Worm (Caenorhabditis elegans) whole organism, L2 larva: ENCODE data around the gene nfyb-1.

Experiments used
- C34F6.9 ChIP-seq: fragments of 150-350 bp; optimal IDR thresholded peaks from 2 replicates; lab custom pipeline; 2014; ENCODE audit warnings: missing biosample characterization, missing genetic modification characterization
- F13H6.1 ChIP-seq: sonication (generic microtip); optimal IDR thresholded peaks from 2 replicates; lab custom pipeline; 2016; ENCODE audit warnings: missing genetic modification characterization, missing compliant biosample characterization
- R02D3.7 ChIP-seq: fragments of 150-350 bp; optimal IDR thresholded peaks from 2 replicates; lab custom pipeline; 2014; ENCODE audit warnings: missing biosample characterization, missing genetic modification characterization
- alr-1 ChIP-seq: fragments of 150-350 bp; optimal IDR thresholded peaks from 2 replicates; lab custom pipeline; 2014; ENCODE audit warnings: missing biosample characterization, missing genetic modification characterization
- ama-1 ChIP-seq: fragments of 150-350 bp; optimal IDR thresholded peaks from 2 replicates; lab custom pipeline; 2018; ENCODE audit warnings: inconsistent platforms
- ceh-16 ChIP-seq: fragments of 150-350 bp; optimal IDR thresholded peaks from 2 replicates; lab custom pipeline; 2014; ENCODE audit warnings: missing biosample characterization, missing genetic modification characterization
- ceh-82 ChIP-seq: fragments of 150-350 bp; optimal IDR thresholded peaks from 2 replicates; lab custom pipeline; 2014; ENCODE audit warnings: missing biosample characterization, missing genetic modification characterization
- crh-2 ChIP-seq: sonication (generic microtip); optimal IDR thresholded peaks from 2 replicates; lab custom pipeline; 2017; ENCODE audit warnings: missing biosample characterization, missing genetic modification characterization
- elt-1 ChIP-seq: fragments of 150-350 bp; optimal IDR thresholded peaks from 2 replicates; lab custom pipeline; 2014; ENCODE audit warnings: missing biosample characterization, missing genetic modification characterization
- fos-1 ChIP-seq: fragments of 150-350 bp; optimal IDR thresholded peaks from 2 replicates; lab custom pipeline; 2014; ENCODE audit warnings: missing biosample characterization, missing genetic modification characterization
- gmeb-1 ChIP-seq: fragments of 150-350 bp; optimal IDR thresholded peaks from 2 replicates; lab custom pipeline; 2014; ENCODE audit warnings: missing biosample characterization, missing genetic modification characterization
- lin-11 ChIP-seq: fragments of 150-350 bp; sonication (generic microtip); optimal IDR thresholded peaks from 2 replicates; lab custom pipeline; 2014; ENCODE audit warnings: missing biosample characterization, missing genetic modification characterization, inconsistent platforms, mixed read lengths
- lin-13 ChIP-seq: fragments of 150-350 bp; optimal IDR thresholded peaks from 2 replicates; lab custom pipeline; 2014; ENCODE audit warnings: missing biosample characterization, missing genetic modification reagents, missing genetic modification characterization
- lin-39 ChIP-seq: fragments of 150-350 bp; optimal IDR thresholded peaks from 2 replicates; lab custom pipeline; 2014; ENCODE audit warnings: missing biosample characterization, missing genetic modification reagents, missing genetic modification characterization
- lsy-2 ChIP-seq, 2 experiments: fragments of 150-350 bp in 1 of 2; sonication (generic microtip) in 1 of 2; optimal IDR thresholded peaks; 2 replicates each; lab custom pipeline; 2014 to 2017; ENCODE audit warnings: missing biosample characterization in 2 of 2, missing genetic modification characterization in 2 of 2
- mab-5 ChIP-seq: fragments of 150-350 bp; optimal IDR thresholded peaks from 2 replicates; lab custom pipeline; 2014; ENCODE audit warnings: missing biosample characterization, missing genetic modification characterization
- mbf-1 ChIP-seq: sonication (generic microtip); optimal IDR thresholded peaks from 2 replicates; lab custom pipeline; 2017; ENCODE audit warnings: missing biosample characterization, missing genetic modification characterization
- mdl-1 ChIP-seq, 2 experiments: fragments of 150-350 bp in 1 of 2; sonication (generic microtip) in 1 of 2; optimal IDR thresholded peaks; 2 replicates each; lab custom pipeline; 2017; ENCODE audit warnings: missing biosample characterization in 2 of 2, missing genetic modification characterization in 2 of 2
- nhr-10 ChIP-seq: sonication (generic microtip); optimal IDR thresholded peaks from 2 replicates; lab custom pipeline; 2017; ENCODE audit warnings: missing biosample characterization, missing genetic modification characterization
- nhr-11 ChIP-seq: fragments of 150-350 bp; optimal IDR thresholded peaks from 2 replicates; lab custom pipeline; 2014; ENCODE audit warnings: missing biosample characterization, missing genetic modification characterization
- nhr-129 ChIP-seq: fragments of 150-350 bp; optimal IDR thresholded peaks from 2 replicates; lab custom pipeline; 2014; ENCODE audit warnings: missing biosample characterization, missing genetic modification characterization
- nhr-21 ChIP-seq: fragments of 150-350 bp; optimal IDR thresholded peaks from 2 replicates; lab custom pipeline; 2014; ENCODE audit warnings: missing biosample characterization, missing genetic modification characterization
- nhr-25 ChIP-seq: fragments of 150-350 bp; sonication (generic microtip); optimal IDR thresholded peaks from 3 replicates; lab custom pipeline; 2014; ENCODE audit warnings: missing biosample characterization, missing genetic modification characterization
- nhr-6 ChIP-seq: fragments of 150-350 bp; optimal IDR thresholded peaks from 2 replicates; lab custom pipeline; 2014; ENCODE audit warnings: missing biosample characterization, missing genetic modification characterization
- sma-3 ChIP-seq: sonication (generic microtip); optimal IDR thresholded peaks from 2 replicates; lab custom pipeline; 2016; ENCODE audit warnings: missing genetic modification reagents, missing genetic modification characterization, missing compliant biosample characterization
- snpc-4 ChIP-seq: fragments of 150-350 bp; optimal IDR thresholded peaks from 2 replicates; lab custom pipeline; 2014; ENCODE audit warnings: missing biosample characterization, missing genetic modification characterization
- unc-55 ChIP-seq: fragments of 150-350 bp; sonication (generic microtip); optimal IDR thresholded peaks from 3 replicates; lab custom pipeline; 2014; ENCODE audit warnings: missing biosample characterization, missing genetic modification reagents, missing genetic modification characterization
- unc-62 ChIP-seq: fragments of 150-350 bp; optimal IDR thresholded peaks from 2 replicates; lab custom pipeline; 2014; ENCODE audit warnings: missing biosample characterization, missing genetic modification reagents, missing genetic modification characterization
- ztf-1 ChIP-seq: fragments of 200-800 bp; sonication (Bioruptor generic); conservative IDR thresholded peaks from 2 replicates; pipeline ENCODE4 v1.3.6; 2022; ENCODE audit warnings: missing genetic modification characterization, missing compliant biosample characterization
- ztf-11 ChIP-seq: sonication (generic microtip); optimal IDR thresholded peaks from 2 replicates; lab custom pipeline; 2017; ENCODE audit warnings: missing biosample characterization, missing genetic modification characterization

nfyb-1 gene

DNA sequence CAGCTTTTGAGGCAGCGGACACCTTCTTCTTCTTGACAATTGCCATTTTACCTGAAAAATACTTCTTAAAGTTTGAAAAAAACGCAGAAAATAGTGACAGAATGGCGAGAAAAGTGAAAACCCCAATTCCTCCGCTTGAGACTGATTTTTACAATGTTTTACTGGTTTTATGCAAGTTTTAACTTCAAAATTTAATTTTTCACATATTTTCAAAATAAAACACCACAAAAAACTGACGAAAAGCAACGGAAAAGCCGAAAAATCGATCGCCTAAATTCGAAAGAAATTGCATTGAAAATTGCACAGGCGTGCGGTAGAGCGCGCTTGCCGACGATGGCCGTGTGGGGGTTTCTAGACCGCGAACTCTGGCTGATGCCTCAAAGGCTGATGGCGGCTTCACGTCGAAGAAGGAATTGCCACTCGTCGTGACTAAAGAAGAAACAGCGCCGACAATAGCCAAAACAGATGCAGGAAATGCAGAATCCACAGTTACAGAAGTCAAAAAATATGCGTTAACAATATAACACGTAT lies 8.8 kb upstream of the nfyb-1 start, which contains the start of gene nsun-1:
nsun-1 (minus strand) TSS at position 51 of the 531 bp plus-strand sequence.
- TF ChIP-seq gmeb-1 (tag; lab: Kevin White, UChicago) (peak; percentile 41), nhr-129 (peak; percentile 46), lin-13 (GFP tag; lab: Kevin White, UChicago) (peak; percentile 32), unc-55 (GFP tag; lab: Kevin White, UChicago) (peak; percentile 75), fos-1 (tag; lab: Kevin White, UChicago) (peak; percentile 34), F13H6.1 (tag; lab: Kevin White, UChicago) (peak; percentile 35), lin-11 (tag; lab: Kevin White, UChicago) (peak; percentile 25), nhr-21 (tag; lab: Kevin White, UChicago) (no peak), C34F6.9 (peak; percentile 70), sma-3 (GFP tag; lab: Kevin White, UChicago) (peak; percentile 27), ceh-16 (tag; lab: Kevin White, UChicago) (no peak), snpc-4 (tag; lab: Kevin White, UChicago) (no peak), lsy-2 (tag; optimal IDR thresholded peaks at IDR 0.05; lab: Kevin White, UChicago) (peak in 1 of 2 experiments; percentile 55)

DNA sequence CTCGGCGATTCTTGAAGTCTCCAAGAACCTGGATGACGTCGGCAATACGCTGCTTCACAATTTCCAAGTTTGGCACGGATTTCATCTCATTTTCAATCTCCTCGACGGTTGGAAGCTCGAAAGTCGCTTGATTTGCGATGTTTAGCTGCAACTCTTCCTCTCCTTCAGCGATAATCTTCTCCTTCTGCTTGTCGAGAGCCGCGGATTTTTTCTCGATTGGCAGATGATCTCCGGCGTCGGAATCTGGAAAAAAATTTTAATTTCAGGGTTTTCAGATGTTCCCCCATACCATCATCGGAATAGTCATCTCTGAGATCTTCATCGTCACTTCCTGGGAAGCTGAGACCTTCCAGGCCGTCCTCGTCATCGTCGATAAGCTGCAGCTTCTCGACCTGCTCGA lies 8.1 kb upstream of the nfyb-1 start:
- no peak for TF ChIP-seq gmeb-1 (tag; lab: Kevin White, UChicago)

DNA sequence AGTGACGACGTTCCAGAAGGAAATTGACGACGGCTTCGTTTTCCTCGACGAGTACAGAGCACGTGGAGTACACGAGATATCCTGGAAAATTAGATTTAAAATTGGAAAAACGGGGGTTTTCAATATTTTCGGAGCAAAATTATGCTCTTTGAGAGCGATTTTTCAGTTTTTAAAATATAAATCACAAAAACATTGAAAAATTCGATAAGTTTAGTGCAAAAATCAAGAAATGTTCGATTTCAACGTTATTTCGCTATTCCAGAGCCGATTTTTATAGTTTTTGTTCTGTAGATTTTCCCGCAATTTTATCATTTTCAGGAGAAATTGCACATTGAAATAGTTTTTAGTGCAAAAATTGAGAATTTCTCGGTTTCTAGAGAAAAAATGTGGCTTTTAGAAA lies 6.0 kb upstream of the nfyb-1 start, which contains the start of gene W07E6.5:
W07E6.5 (plus strand) TSS at position 301 of the 400 bp plus-strand sequence.
- TF ChIP-seq nhr-6 (tag; lab: Kevin White, UChicago): no peak
- TF ChIP-seq nhr-10 (tag; lab: Kevin White, UChicago): no peak
- no peak for TF ChIP-seq R02D3.7

DNA sequence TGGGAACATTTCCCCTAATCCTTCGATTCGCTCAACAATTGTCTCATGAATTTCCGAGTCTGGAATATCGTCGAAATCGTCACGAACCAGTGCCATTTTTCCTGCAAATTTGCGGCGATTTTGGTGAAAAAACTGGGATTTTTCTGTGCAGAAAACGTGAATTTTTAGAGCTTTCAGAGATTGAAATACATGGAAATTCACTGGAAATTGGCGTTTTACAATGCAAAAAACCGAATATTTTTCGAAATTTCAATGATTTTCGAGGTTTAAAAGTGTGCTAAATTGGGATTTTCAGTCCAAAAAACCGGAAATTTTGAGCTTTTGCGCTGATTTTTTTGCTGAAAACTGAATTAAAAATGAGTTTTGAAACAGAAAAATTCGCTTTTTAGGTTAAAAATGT lies 3.2 kb upstream of the nfyb-1 start, which contains the start of gene tomm-22:
tomm-22 (minus strand) TSS at position 101 of the 400 bp plus-strand sequence.
- TF ChIP-seq mbf-1 (tag; lab: Kevin White, UChicago) (no peak), crh-2 (no peak), sma-3 (GFP tag; lab: Kevin White, UChicago) (no peak), ztf-1 (GFP tag; lab: Robert Waterston, UW) (no peak), nhr-25 (tag; lab: Kevin White, UChicago) (no peak), ama-1 (no peak), R02D3.7 (no peak), lsy-2 (tag; optimal IDR thresholded peaks at IDR 0.05; lab: Kevin White, UChicago) (no peak)

DNA sequence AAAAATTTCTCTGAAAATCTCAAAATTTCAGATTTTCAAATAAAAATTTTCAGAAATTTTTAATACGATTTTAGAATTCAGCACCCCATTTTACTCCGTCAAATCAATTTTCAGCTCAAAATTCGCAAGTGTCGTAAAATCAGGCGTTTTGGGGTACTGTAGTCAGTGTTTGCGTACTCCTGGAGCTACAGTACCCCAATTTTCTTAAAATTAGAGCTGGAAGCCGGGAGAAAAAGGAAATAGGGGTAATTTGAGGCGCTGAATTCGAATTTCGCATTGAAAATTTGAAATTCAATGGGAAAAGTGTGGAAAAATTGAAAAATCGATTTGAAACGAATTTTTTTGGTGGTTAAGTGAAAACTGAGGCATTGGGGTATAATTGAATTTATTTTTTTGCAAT lies 5.9 kb downstream of the nfyb-1 start:
- peak; percentile 45 to 68 for TF ChIP-seq lsy-2 (tag; optimal IDR thresholded peaks at IDR 0.05; lab: Kevin White, UChicago)
- TF ChIP-seq elt-1 (tag; lab: Kevin White, UChicago): no peak

DNA sequence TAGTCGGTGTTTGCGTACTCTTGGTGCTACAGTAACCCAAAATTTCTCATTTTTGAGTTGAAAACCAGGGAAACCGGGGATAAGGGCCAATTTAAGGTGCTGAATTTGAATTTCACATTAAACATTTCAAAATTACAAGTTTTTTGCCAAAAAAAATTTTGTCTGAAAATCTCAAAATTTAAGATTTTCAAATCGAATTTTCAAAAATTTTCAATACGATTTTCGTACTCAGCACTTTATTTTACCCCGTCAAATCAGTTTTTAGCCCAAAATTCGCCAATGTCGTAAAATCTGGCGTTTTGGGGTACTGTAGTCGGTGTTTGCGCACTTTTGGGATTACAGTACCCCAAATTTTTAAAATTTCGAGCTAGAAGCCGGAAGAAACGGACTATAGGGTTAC lies 6.3 kb downstream of the nfyb-1 start, which contains the start of gene W10D9.3:
W10D9.3 (minus strand) TSS at position 101 of the 400 bp plus-strand sequence.
- no peak for TF ChIP-seq F13H6.1 (tag; lab: Kevin White, UChicago)
- no peak for TF ChIP-seq gmeb-1 (tag; lab: Kevin White, UChicago)
- no peak for TF ChIP-seq alr-1
- TF ChIP-seq ztf-1 (GFP tag; lab: Robert Waterston, UW): no peak
- no peak for TF ChIP-seq lin-39
- TF ChIP-seq nhr-11 (tag; lab: Kevin White, UChicago): no peak
- TF ChIP-seq unc-62 (GFP tag; lab: Kevin White, UChicago): no peak
- TF ChIP-seq mbf-1 (tag; lab: Kevin White, UChicago): no peak
- TF ChIP-seq, all 48 proteins: peak for 0

DNA sequence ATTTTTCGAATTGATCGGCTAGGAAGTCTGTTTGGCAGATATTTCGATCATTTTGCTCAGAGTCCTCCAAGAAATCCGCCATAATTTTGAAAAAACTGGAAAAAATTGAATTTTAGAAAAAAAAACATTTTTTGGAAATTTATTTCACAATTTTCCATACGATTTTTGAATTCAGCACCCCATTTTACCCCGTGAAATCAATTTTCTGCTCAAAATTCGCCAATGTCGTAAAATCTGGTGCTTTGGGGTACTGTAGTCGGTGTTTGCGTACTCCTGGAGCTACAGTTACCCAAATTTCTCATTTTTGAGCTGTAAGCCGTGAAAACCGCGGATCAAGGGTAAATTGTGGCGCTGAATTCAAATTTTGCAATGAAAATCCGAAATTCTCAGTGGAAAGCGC lies 9.4 kb downstream of the nfyb-1 start, which contains the start of gene gvd-1:
gvd-1 (minus strand) TSS at position 101 of the 400 bp plus-strand sequence.
- TF ChIP-seq snpc-4 (tag; lab: Kevin White, UChicago) (no peak), unc-62 (GFP tag; lab: Kevin White, UChicago) (no peak), crh-2 (no peak), mbf-1 (tag; lab: Kevin White, UChicago) (no peak), ztf-11 (no peak), lin-13 (GFP tag; lab: Kevin White, UChicago) (no peak), elt-1 (tag; lab: Kevin White, UChicago) (no peak), ceh-82 (tag; lab: Kevin White, UChicago) (no peak), mab-5 (tag; lab: Kevin White, UChicago) (no peak), mdl-1 (tag; optimal IDR thresholded peaks at IDR 0.05; lab: Kevin White, UChicago) (no peak)
